Fruit fly (Drosophila melanogaster) whole organism, embryonic: Measurements from ENCODE around the gene CG11726.

ENCODE experiments used
- Ada2b ChIP-seq: fragments of 200-800 bp; sonication (Bioruptor generic); IDR thresholded peaks from 2 replicates; pipeline ENCODE4 v1.3.6; 2022; ENCODE audit warnings: missing biosample characterization, missing genetic modification characterization
- CG1024 ChIP-seq: fragments of 200-800 bp; sonication (Bioruptor generic); IDR thresholded peaks from 2 replicates; pipeline ENCODE4 v1.3.6; 2022; ENCODE audit warnings: missing biosample characterization, missing genetic modification characterization
- CG10267 ChIP-seq: fragments of 200-800 bp; sonication (Bioruptor generic); optimal IDR thresholded peaks from 2 replicates; lab custom pipeline; 2018; ENCODE audit warnings: missing biosample characterization, mild to moderate bottlenecking, missing genetic modification characterization, moderate library complexity
- CG10543 ChIP-seq: fragments of 200-800 bp; sonication (Bioruptor generic); optimal IDR thresholded peaks from 3 replicates; lab custom pipeline; 2017; ENCODE audit warnings: missing biosample characterization, mild to moderate bottlenecking, missing genetic modification characterization, moderate library complexity
- CG10959 ChIP-seq: fragments of 200-800 bp; sonication (Bioruptor generic); IDR thresholded peaks from 2 replicates; pipeline ENCODE4 v1.3.6; 2022; ENCODE audit warnings: missing biosample characterization, missing genetic modification characterization
- CG12219 ChIP-seq: fragments of 200-800 bp; sonication (Bioruptor generic); optimal IDR thresholded peaks from 3 replicates; lab custom pipeline; 2018; ENCODE audit warnings: missing biosample characterization, mild to moderate bottlenecking, missing genetic modification characterization
- CG12769 ChIP-seq: fragments of 200-800 bp; sonication (Bioruptor generic); optimal IDR thresholded peaks from 2 replicates; lab custom pipeline; 2019; ENCODE audit warnings: missing biosample characterization, mild to moderate bottlenecking, missing genetic modification characterization, moderate library complexity
- CG13123 ChIP-seq: fragments of 200-800 bp; sonication (Bioruptor generic); optimal IDR thresholded peaks from 2 replicates; lab custom pipeline; 2016; ENCODE audit warnings: missing biosample characterization, missing genetic modification characterization
- CG14710 ChIP-seq: fragments of 200-800 bp; sonication (Bioruptor generic); optimal IDR thresholded peaks from 3 replicates; lab custom pipeline; 2019; ENCODE audit warnings: missing biosample characterization, mild to moderate bottlenecking, missing genetic modification characterization, moderate library complexity
- CG15269 ChIP-seq: fragments of 200-800 bp; sonication (Bioruptor generic); optimal IDR thresholded peaks from 2 replicates; lab custom pipeline; 2018; ENCODE audit warnings: missing biosample characterization, mild to moderate bottlenecking, missing genetic modification characterization, moderate library complexity
- CG15601 ChIP-seq: fragments of 200-800 bp; sonication (Bioruptor generic); optimal IDR thresholded peaks from 3 replicates; lab custom pipeline; 2019; ENCODE audit warnings: missing biosample characterization, mild to moderate bottlenecking, missing genetic modification characterization, moderate library complexity
- CG15696 ChIP-seq: fragments of 200-800 bp; sonication (Bioruptor generic); optimal IDR thresholded peaks from 2 replicates; lab custom pipeline; 2019; ENCODE audit warnings: missing biosample characterization, mild to moderate bottlenecking, missing genetic modification characterization, moderate library complexity
- CG17568 ChIP-seq: fragments of 200-800 bp; sonication (Bioruptor generic); optimal IDR thresholded peaks from 2 replicates; lab custom pipeline; 2018; ENCODE audit warnings: missing biosample characterization, mild to moderate bottlenecking, missing genetic modification characterization, moderate library complexity
- CG31365 ChIP-seq: fragments of 200-800 bp; sonication (Bioruptor generic); optimal IDR thresholded peaks from 2 replicates; lab custom pipeline; 2018; ENCODE audit warnings: missing biosample characterization, mild to moderate bottlenecking, missing genetic modification characterization
- CG4854 ChIP-seq: fragments of 200-800 bp; sonication (Bioruptor generic); optimal IDR thresholded peaks from 2 replicates; lab custom pipeline; 2016; ENCODE audit warnings: missing biosample characterization, missing genetic modification characterization, inconsistent platforms
- CG6654 ChIP-seq: fragments of 200-800 bp; sonication (Bioruptor generic); optimal IDR thresholded peaks from 2 replicates; lab custom pipeline; 2017; ENCODE audit warnings: missing biosample characterization, mild to moderate bottlenecking, missing genetic modification characterization
- CG6765 ChIP-seq: fragments of 200-800 bp; sonication (Bioruptor generic); optimal IDR thresholded peaks from 3 replicates; lab custom pipeline; 2017; ENCODE audit warnings: missing biosample characterization, mild to moderate bottlenecking, missing genetic modification characterization
- CG7928 ChIP-seq: fragments of 200-800 bp; sonication (Bioruptor generic); optimal IDR thresholded peaks from 2 replicates; lab custom pipeline; 2017; ENCODE audit warnings: missing biosample characterization, mild to moderate bottlenecking, missing genetic modification characterization
- CHES-1-like ChIP-seq: fragments of 200-800 bp; sonication (Bioruptor generic); optimal IDR thresholded peaks from 2 replicates; lab custom pipeline; 2016; ENCODE audit warnings: missing biosample characterization, missing genetic modification characterization
- Chrac-16 ChIP-seq: fragments of 200-800 bp; sonication (Bioruptor generic); optimal IDR thresholded peaks from 3 replicates; lab custom pipeline; 2016; ENCODE audit warnings: missing biosample characterization, missing genetic modification characterization
- Dip3 ChIP-seq: fragments of 200-800 bp; sonication (Bioruptor generic); optimal IDR thresholded peaks from 3 replicates; lab custom pipeline; 2016; ENCODE audit warnings: missing biosample characterization, missing genetic modification characterization
- Eip74EF ChIP-seq, 2 experiments: fragments of 200-800 bp in 1 of 2; fragments of >200 bp in 1 of 2; sonication (Bioruptor generic) in 1 of 2; optimal IDR thresholded peaks; 2 replicates each; lab custom pipeline; 2017 to 2019; ENCODE audit warnings: missing biosample characterization in 2 of 2, missing genetic modification characterization in 2 of 2, mild to moderate bottlenecking in 1 of 2, moderate library complexity in 1 of 2
- Ets65A ChIP-seq: fragments of 200-800 bp; sonication (Bioruptor generic); peaks from one replicate; lab custom pipeline; 2016; ENCODE audit warnings: missing biosample characterization, missing genetic modification characterization
- Hand ChIP-seq: fragments of 200-800 bp; sonication (Bioruptor generic); optimal IDR thresholded peaks from 2 replicates; lab custom pipeline; 2017; ENCODE audit warnings: mild to moderate bottlenecking, missing biosample characterization, missing genetic modification reagents, missing genetic modification characterization
- Kr ChIP-seq: fragments of 200-800 bp; sonication (Bioruptor generic); optimal IDR thresholded peaks from 2 replicates; lab custom pipeline; 2017; ENCODE audit warnings: missing biosample characterization, mild to moderate bottlenecking, missing genetic modification characterization
- Lhr ChIP-seq: fragments of 200-800 bp; sonication (Bioruptor generic); optimal IDR thresholded peaks from 3 replicates; lab custom pipeline; 2017; ENCODE audit warnings: mild to moderate bottlenecking, missing biosample characterization, missing genetic modification reagents, missing genetic modification characterization
- Max ChIP-seq: fragments of 200-800 bp; sonication (Bioruptor generic); optimal IDR thresholded peaks from 2 replicates; lab custom pipeline; 2016; ENCODE audit warnings: missing biosample characterization, mild to moderate bottlenecking, missing genetic modification characterization
- Nf-YA ChIP-seq: fragments of 200-800 bp; sonication (Bioruptor generic); IDR thresholded peaks from 2 replicates; pipeline ENCODE4 v1.3.6; 2022; ENCODE audit warnings: missing biosample characterization, missing genetic modification characterization
- Poxn ChIP-seq: fragments of 200-800 bp; sonication (Bioruptor generic); IDR thresholded peaks from 2 replicates; pipeline ENCODE4 v1.3.6; 2022; ENCODE audit warnings: missing biosample characterization, missing genetic modification characterization
- Rfx ChIP-seq: fragments of 200-800 bp; sonication (Bioruptor generic); IDR thresholded peaks from 2 replicates; pipeline ENCODE4 v1.3.6; 2022; ENCODE audit warnings: missing biosample characterization, missing genetic modification characterization
- Taf1 ChIP-seq: fragments of 200-800 bp; sonication (Bioruptor generic); IDR thresholded peaks from 2 replicates; pipeline ENCODE4 v1.3.6; 2022; ENCODE audit warnings: missing biosample characterization, missing genetic modification characterization
- aop ChIP-seq: fragments of 200-800 bp; sonication (Bioruptor generic); IDR thresholded peaks from 2 replicates; pipeline ENCODE4 v1.3.6; 2022; ENCODE audit warnings: missing biosample characterization, missing genetic modification characterization
- ash1 ChIP-seq: fragments of 200-800 bp; sonication (Bioruptor generic); optimal IDR thresholded peaks from 2 replicates; lab custom pipeline; 2018; ENCODE audit warnings: missing biosample characterization, mild to moderate bottlenecking, missing genetic modification characterization
- bsh ChIP-seq, 2 experiments: fragments of 200-800 bp; sonication (Bioruptor generic); optimal IDR thresholded peaks; 2 replicates each; lab custom pipeline; 2017 to 2018; ENCODE audit warnings: mild to moderate bottlenecking in 2 of 2, missing biosample characterization in 2 of 2, missing genetic modification characterization in 2 of 2, moderate library complexity in 1 of 2
- chn ChIP-seq: fragments of 200-800 bp; sonication (Bioruptor generic); optimal IDR thresholded peaks from 2 replicates; lab custom pipeline; 2016; ENCODE audit warnings: missing biosample characterization, missing genetic modification characterization
- ci ChIP-seq: fragments of 200-800 bp; sonication (Bioruptor generic); IDR thresholded peaks from 3 replicates; pipeline ENCODE4 v1.3.6; 2022; ENCODE audit warnings: missing biosample characterization, missing genetic modification characterization
- dpn ChIP-seq, 2 experiments: fragments of 200-800 bp; sonication (Bioruptor generic); optimal IDR thresholded peaks; 3 replicates each; lab custom pipeline; 2016; ENCODE audit warnings: missing biosample characterization in 2 of 2, missing genetic modification characterization in 2 of 2
- en ChIP-seq: fragments of 200-800 bp; sonication (Bioruptor generic); optimal IDR thresholded peaks from 2 replicates; lab custom pipeline; 2016; ENCODE audit warnings: missing biosample characterization, missing genetic modification characterization
- fd3F ChIP-seq: fragments of 200-800 bp; sonication (Bioruptor generic); optimal IDR thresholded peaks from 2 replicates; lab custom pipeline; 2018; ENCODE audit warnings: missing biosample characterization, mild to moderate bottlenecking, missing genetic modification characterization, moderate library complexity
- gt ChIP-seq: fragments of 200-800 bp; sonication (Bioruptor generic); IDR thresholded peaks from 2 replicates; pipeline ENCODE4 v1.3.6; 2022; ENCODE audit warnings: missing biosample characterization, missing genetic modification characterization
- odd ChIP-seq: fragments of 200-800 bp; sonication (Bioruptor generic); optimal IDR thresholded peaks from 2 replicates; lab custom pipeline; 2017; ENCODE audit warnings: missing biosample characterization, mild to moderate bottlenecking, missing genetic modification characterization
- onecut ChIP-seq: fragments of 200-800 bp; sonication (Bioruptor generic); IDR thresholded peaks from 2 replicates; pipeline ENCODE4 v1.3.6; 2022; ENCODE audit warnings: missing biosample characterization, missing genetic modification characterization
- pan ChIP-seq, 4 experiments: fragments of >200 bp in 3 of 4; fragments of 200-800 bp in 1 of 4; sonication (Bioruptor generic) in 1 of 4; optimal IDR thresholded peaks in 3 of 4; IDR thresholded peaks in 1 of 4; 2 replicates each; pipeline versions ENCODE4 v1.3.6 to Lab custom; 2017 to 2022; ENCODE audit warnings: missing biosample characterization in 2 of 4, missing genetic modification characterization in 2 of 4, mixed read lengths in 1 of 4
- schlank ChIP-seq: fragments of 200-800 bp; sonication (Bioruptor generic); optimal IDR thresholded peaks from 2 replicates; lab custom pipeline; 2018; ENCODE audit warnings: missing biosample characterization, mild to moderate bottlenecking, missing genetic modification characterization
- shn ChIP-seq: fragments of 200-800 bp; sonication (Bioruptor generic); optimal IDR thresholded peaks from 3 replicates; lab custom pipeline; 2016; ENCODE audit warnings: missing biosample characterization, missing genetic modification characterization
- sisA ChIP-seq: fragments of 200-800 bp; sonication (Bioruptor generic); IDR thresholded peaks from 2 replicates; pipeline ENCODE4 v1.3.6; 2022; ENCODE audit warnings: missing biosample characterization, missing genetic modification characterization
- tgo ChIP-seq: fragments of 200-800 bp; sonication (Bioruptor generic); IDR thresholded peaks from 3 replicates; pipeline ENCODE4 v1.3.6; 2022; ENCODE audit warnings: missing biosample characterization, missing genetic modification characterization
- tna ChIP-seq: fragments of 200-800 bp; sonication (Bioruptor generic); IDR thresholded peaks from 2 replicates; pipeline ENCODE4 v1.3.6; 2022; ENCODE audit warnings: missing biosample characterization, missing genetic modification characterization; ENCODE audit not compliant: partially characterized antibody
- ttk ChIP-seq: fragments of 200-800 bp; sonication (Bioruptor generic); IDR thresholded peaks from 2 replicates; pipeline ENCODE4 v2.1.2; 2022; ENCODE audit warnings: missing biosample characterization, missing genetic modification characterization

CG11726 gene

DNA sequence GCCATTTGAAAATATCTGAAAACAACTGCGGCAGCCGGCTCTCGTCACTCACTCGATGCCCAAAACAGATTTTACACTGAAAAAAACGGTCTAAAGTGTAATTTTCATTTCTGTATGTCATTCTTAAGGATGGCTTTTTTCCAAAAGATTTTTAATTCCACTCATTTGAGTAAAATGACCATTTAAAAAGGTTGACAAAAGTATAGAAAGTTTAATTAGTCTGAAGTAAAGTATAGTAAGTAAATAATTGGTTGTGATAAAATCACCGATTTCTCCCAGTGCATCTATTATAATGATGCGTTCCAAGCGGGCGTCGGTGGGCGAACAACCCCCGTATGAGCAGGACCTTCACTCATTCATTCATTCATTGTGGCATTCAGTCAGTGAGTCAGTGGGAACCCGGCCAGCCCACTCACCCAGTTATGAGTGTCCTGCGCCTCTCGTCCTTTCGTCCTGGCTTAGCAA lies 27.9 kb downstream of the CG11726 start (continued):
- TF ChIP-seq Poxn (GFP tag; lab: Robert Waterston, UW): 0 out of 2 replicates have a peak, but pooled peaks have one; percentile 47
- peak; percentile 89 for TF ChIP-seq Ets65A (GFP tag; lab: Kevin White, UChicago)
- no peak for TF ChIP-seq en (GFP tag; lab: Kevin White, UChicago)
- peak; percentile 59 for TF ChIP-seq CG10543
- TF ChIP-seq CG15696 (tag; lab: Kevin White, UChicago): peak; percentile 88
- TF ChIP-seq CG6654 (GFP tag; lab: Kevin White, UChicago): peak; percentile 39
- no peak for TF ChIP-seq CG31365
- TF ChIP-seq CG15269: peak; percentile 64
- no peak for TF ChIP-seq fd3F (GFP tag; lab: Kevin White, UChicago)
- no peak for TF ChIP-seq Dip3
- no peak for TF ChIP-seq tna
- no peak for TF ChIP-seq CG7928 (GFP tag; lab: Kevin White, UChicago)
- 0 out of 2 replicates have a peak, but pooled peaks have one; percentile 29 for TF ChIP-seq Nf-YA
- peak; percentile 29 to 59 for TF ChIP-seq dpn (GFP tag; optimal IDR thresholded peaks at IDR 0.05; lab: Kevin White, UChicago)
- TF ChIP-seq ttk (GFP tag; lab: Robert Waterston, UW): peak; percentile 67; the same call in 1 of the 2 replicates
- TF ChIP-seq CG4854 (GFP tag; lab: Kevin White, UChicago): peak; percentile 45
- peak; percentile 44 for TF ChIP-seq CHES-1-like (GFP tag; lab: Kevin White, UChicago)
- TF ChIP-seq aop (GFP tag; lab: Robert Waterston, UW): 0 out of 2 replicates have a peak, but pooled peaks have one; percentile 23
- no peak for TF ChIP-seq schlank (tag; lab: Kevin White, UChicago)
- no peak for TF ChIP-seq Taf1 (GFP tag; lab: Robert Waterston, UW)
- peak; percentile 88 for TF ChIP-seq CG14710 (tag; lab: Kevin White, UChicago)
- peak; percentile 67 for TF ChIP-seq Rfx (GFP tag; lab: Robert Waterston, UW)
- TF ChIP-seq chn: peak; percentile 23
- TF ChIP-seq shn: peak; percentile 35
- TF ChIP-seq CG10267 (tag; lab: Kevin White, UChicago): peak; percentile 85
- TF ChIP-seq CG15601: peak; percentile 77
- TF ChIP-seq odd (GFP tag; lab: Kevin White, UChicago): peak; percentile 42
- peak; percentile 52 for TF ChIP-seq Max (GFP tag; lab: Kevin White, UChicago)
- peak in 1 of 2 experiments; percentile 81 for TF ChIP-seq bsh (GFP tag; optimal IDR thresholded peaks at IDR 0.05; lab: Kevin White, UChicago)
- TF ChIP-seq ci (GFP tag; lab: Robert Waterston, UW): peak; percentile 88
- peak; percentile 70; the same call in 1 of the 2 replicates for TF ChIP-seq gt (GFP tag; lab: Robert Waterston, UW)
- TF ChIP-seq CG10959 (GFP tag; lab: Robert Waterston, UW): peak; percentile 88
- no peak for TF ChIP-seq Kr (GFP tag; lab: Kevin White, UChicago)
- peak; percentile 55 for TF ChIP-seq Chrac-16
- peak; percentile 81 for TF ChIP-seq onecut
- peak; percentile 77 for TF ChIP-seq tgo (GFP tag; lab: Robert Waterston, UW)
- TF ChIP-seq Eip74EF (GFP tag; optimal IDR thresholded peaks at IDR 0.05; lab: Kevin White, UChicago): peak in 1 of 2 experiments; percentile 58
- TF ChIP-seq ash1 (GFP tag; lab: Kevin White, UChicago): no peak
- TF ChIP-seq CG13123 (GFP tag; lab: Kevin White, UChicago): peak; percentile 26
- TF ChIP-seq sisA: peak; percentile 83
- TF ChIP-seq Ada2b (GFP tag; lab: Robert Waterston, UW): peak; percentile 69
- TF ChIP-seq CG12219 (GFP tag; lab: Kevin White, UChicago): peak; percentile 54
- TF ChIP-seq pan (optimal IDR thresholded peaks at IDR 0.05; lab: Kevin White, UChicago): no peak
- peak in 1 of 2 experiments; percentile 76 for TF ChIP-seq pan (GFP tag; optimal IDR thresholded peaks at IDR 0.05 in 1 of 2, IDR thresholded peaks at IDR 0.05 in 1 of 2)
- no peak for TF ChIP-seq CG17568 (GFP tag; lab: Kevin White, UChicago)
- TF ChIP-seq CG12769 (tag; lab: Kevin White, UChicago): no peak
- peak; percentile 46 for TF ChIP-seq Lhr (GFP tag; lab: Kevin White, UChicago)
- TF ChIP-seq CG6765 (GFP tag; lab: Kevin White, UChicago): peak; percentile 38
- peak; percentile 79 for TF ChIP-seq CG1024
- peak; percentile 23 for TF ChIP-seq Hand (GFP tag; lab: Kevin White, UChicago)
